Fruit fly (Drosophila melanogaster): Measurements from ENCODE around the gene Dscam4.
A peak's percentile ranks its signal among the peaks of the same experiment; 100 is the strongest.

Gene Dscam4

dm6 chr3L:8197779-8198279 lies 40.6 kb upstream of the Dscam4 start, which contains the start of the genes UbcE2M and Dhps (continued):
- TF ChIP-seq CG17361 (GFP tag; IDR thresholded peaks at IDR 0.05) (no peak; the same call in 2 of the 3 replicates), CG12659 (GFP tag; optimal IDR thresholded peaks at IDR 0.05) (peak; percentile 87), Sox102F (GFP tag; optimal IDR thresholded peaks at IDR 0.05) (no peak), wor (GFP tag; IDR thresholded peaks at IDR 0.05) (peak; percentile 27; the same call in 1 of the 2 replicates), zen2 (GFP tag; IDR thresholded peaks at IDR 0.05; ENCODE audit: partially characterized antibody) (peak; percentile 54; the same call in 1 of the 3 replicates), CG4617 (GFP tag; optimal IDR thresholded peaks at IDR 0.05; ENCODE audit: borderline replicate concordance) (peak; percentile 65), psq (GFP tag; optimal IDR thresholded peaks at IDR 0.05) (peak; percentile 54), zfh1 (GFP tag; IDR thresholded peaks at IDR 0.05) (peak; percentile 66; the same call in 2 of the 3 replicates), CG6654 (GFP tag; optimal IDR thresholded peaks at IDR 0.05) (peak; percentile 3), CG8478 (optimal IDR thresholded peaks at IDR 0.05) (no peak), emc (GFP tag; optimal IDR thresholded peaks at IDR 0.05) (no peak), dpn (GFP tag; optimal IDR thresholded peaks at IDR 0.05) (peak; percentile 66), gsb (GFP tag; IDR thresholded peaks at IDR 0.05) (no peak), Awh (GFP tag; IDR thresholded peaks at IDR 0.05) (no peak), CG15479 (GFP tag; optimal IDR thresholded peaks at IDR 0.05) (no peak), CG12104 (GFP tag; optimal IDR thresholded peaks at IDR 0.05) (peak; percentile 43), lab (GFP tag; optimal IDR thresholded peaks at IDR 0.05) (no peak), CG3847 (GFP tag; IDR thresholded peaks at IDR 0.05) (peak; percentile 87), br (optimal IDR thresholded peaks at IDR 0.05) (no peak), tx (GFP tag; optimal IDR thresholded peaks at IDR 0.05) (peak; percentile 10), trem (tag; optimal IDR thresholded peaks at IDR 0.05) (peak; percentile 65), cwo (GFP tag; optimal IDR thresholded peaks at IDR 0.05) (peak; percentile 57), CG5180 (GFP tag; optimal IDR thresholded peaks at IDR 0.05) (no peak), CG18011 (GFP tag; optimal IDR thresholded peaks at IDR 0.05) (peak; percentile 33), sob (GFP tag; IDR thresholded peaks at IDR 0.05) (peak; percentile 73), CG4730 (GFP tag; IDR thresholded peaks at IDR 0.05) (peak; percentile 27; the same call in 1 of the 2 replicates), fd102C (GFP tag; optimal IDR thresholded peaks at IDR 0.05) (no peak), CG1792 (GFP tag; optimal IDR thresholded peaks at IDR 0.05) (no peak), Bgb (GFP tag; IDR thresholded peaks at IDR 0.05; ENCODE audit: partially characterized antibody) (peak; percentile 75), CG11504 (tag; optimal IDR thresholded peaks at IDR 0.05) (no peak), CG9797 (GFP tag; optimal IDR thresholded peaks at IDR 0.05) (peak; percentile 23), CG14050 (GFP tag; IDR thresholded peaks at IDR 0.05) (peak; percentile 46; the same call in 1 of the 3 replicates), bab2 (GFP tag; optimal IDR thresholded peaks at IDR 0.05) (no peak), kay (GFP tag; optimal IDR thresholded peaks at IDR 0.05) (peak; percentile 47), Xrp1 (GFP tag; IDR thresholded peaks at IDR 0.05) (peak; percentile 62), bsh (GFP tag; optimal IDR thresholded peaks at IDR 0.05) (peak in 1 of 2 experiments; percentile 62), B-H1 (GFP tag; IDR thresholded peaks at IDR 0.05) (peak; percentile 33; the same call in 1 of the 3 replicates), fd96Cb (tag; optimal IDR thresholded peaks at IDR 0.05) (peak; percentile 72), CG13296 (GFP tag; optimal IDR thresholded peaks at IDR 0.05) (peak; percentile 72), Drgx (GFP tag; IDR thresholded peaks at IDR 0.05) (no peak; the same call in 1 of the 2 replicates), B-H2 (GFP tag; optimal IDR thresholded peaks at IDR 0.05) (peak; percentile 71), CG31388 (GFP tag; optimal IDR thresholded peaks at IDR 0.05) (no peak), ara (GFP tag; IDR thresholded peaks at IDR 0.05) (no peak), CG16863 (GFP tag; optimal IDR thresholded peaks at IDR 0.05) (no peak), HmgZ (tag; optimal IDR thresholded peaks at IDR 0.05) (peak; percentile 70), al (GFP tag; IDR thresholded peaks at IDR 0.05) (peak; percentile 71), Gsc (GFP tag; IDR thresholded peaks at IDR 0.05) (no peak), CG9215 (GFP tag; IDR thresholded peaks at IDR 0.05) (peak; percentile 85), Trl (optimal IDR thresholded peaks at IDR 0.05) (no peak), Trl (GFP tag; optimal IDR thresholded peaks at IDR 0.05) (peak; percentile 31), run (tag; optimal IDR thresholded peaks at IDR 0.05) (no peak)
